Worm (Caenorhabditis elegans) whole organism, young adult: ENCODE measurements around the gene srz-71.

Experiments used
- F57A8.1 ChIP-seq: fragments of 200-800 bp; sonication (Bioruptor generic); optimal IDR thresholded peaks from 2 replicates; lab custom pipeline; 2018; ENCODE audit warnings: mild to moderate bottlenecking, missing genetic modification characterization, moderate library complexity, missing compliant biosample characterization
- ama-1 ChIP-seq, 3 experiments: fragments of 150-350 bp in 1 of 3; sonication (generic microtip) in 2 of 3; optimal IDR thresholded peaks; 2 replicates each; lab custom pipeline; 2014 to 2018; ENCODE audit warnings: missing biosample characterization in 2 of 3, missing genetic modification characterization in 2 of 3, missing genetic modification reagents in 2 of 3
- attf-5 ChIP-seq: fragments of 200-800 bp; sonication (Bioruptor generic); optimal IDR thresholded peaks from 2 replicates; lab custom pipeline; 2018; ENCODE audit warnings: mild to moderate bottlenecking, missing genetic modification characterization, missing compliant biosample characterization
- attf-6 ChIP-seq: fragments of 200-800 bp; sonication (Bioruptor generic); IDR thresholded peaks from 2 replicates; pipeline ENCODE4 v1.3.6; 2022; ENCODE audit warnings: missing genetic modification reagents, missing genetic modification characterization, missing compliant biosample characterization
- ceh-58 ChIP-seq: fragments of 200-800 bp; sonication (Bioruptor generic); IDR thresholded peaks from 2 replicates; pipeline ENCODE4 v1.3.6; 2022; ENCODE audit warnings: missing genetic modification characterization, missing compliant biosample characterization
- chd-7 ChIP-seq: sonication (generic microtip); optimal IDR thresholded peaks from 2 replicates; lab custom pipeline; 2016; ENCODE audit warnings: mild to moderate bottlenecking, missing genetic modification characterization, moderate library complexity, missing compliant biosample characterization
- lin-26 ChIP-seq: fragments of 200-800 bp; sonication (Bioruptor generic); IDR thresholded peaks from 2 replicates; pipeline ENCODE4 v1.3.6; 2022; ENCODE audit warnings: missing genetic modification reagents, missing genetic modification characterization, missing compliant biosample characterization
- lin-35 ChIP-seq, 3 experiments: fragments of 150-350 bp in 2 of 3; sonication (generic microtip) in 1 of 3; optimal IDR thresholded peaks; 2 replicates each; lab custom pipeline; 2014 to 2018; ENCODE audit warnings: missing biosample characterization in 3 of 3, missing genetic modification characterization in 3 of 3, missing genetic modification reagents in 3 of 3
- madf-10 ChIP-seq: sonication (generic microtip); optimal IDR thresholded peaks from 2 replicates; lab custom pipeline; 2016; ENCODE audit warnings: mild to moderate bottlenecking, missing genetic modification characterization, missing compliant biosample characterization
- madf-6 ChIP-seq: fragments of 200-800 bp; sonication (Bioruptor generic); IDR thresholded peaks from 2 replicates; pipeline ENCODE4 v1.3.6; 2022; ENCODE audit warnings: missing genetic modification reagents, missing genetic modification characterization, missing compliant biosample characterization
- sea-2 ChIP-seq: fragments of 200-800 bp; sonication (Bioruptor generic); IDR thresholded peaks from 2 replicates; pipeline ENCODE4 v1.3.6; 2022; ENCODE audit warnings: missing genetic modification characterization, missing compliant biosample characterization
- snpc-4 ChIP-seq, 5 experiments: fragments of 150-350 bp in 1 of 5; sonication (generic microtip) in 4 of 5; optimal IDR thresholded peaks; 2 replicates each; lab custom pipeline; 2014 to 2018; ENCODE audit warnings: missing genetic modification characterization in 5 of 5, missing biosample characterization in 3 of 5, antibody characterized with exemption in 2 of 5, mild to moderate bottlenecking in 2 of 5, missing compliant biosample characterization in 2 of 5, missing genotype in 2 of 5, moderate library complexity in 2 of 5, missing genetic modification reagents in 1 of 5
- unc-62 ChIP-seq: fragments of 150-350 bp; optimal IDR thresholded peaks from 2 replicates; lab custom pipeline; 2014; ENCODE audit warnings: missing biosample characterization, missing genetic modification reagents, missing genetic modification characterization

- TF ChIP-seq ama-1 (optimal IDR thresholded peaks at IDR 0.05; lab: Kevin White, UChicago) (no peak), ama-1 (GFP tag; optimal IDR thresholded peaks at IDR 0.05; lab: Kevin White, UChicago) (no peak), sea-2 (GFP tag; lab: Robert Waterston, UW) (no peak), F57A8.1 (GFP tag; lab: Kevin White, UChicago) (no peak), attf-6 (GFP tag; lab: Robert Waterston, UW) (peak; percentile 55; the same call in 1 of the 2 replicates), chd-7 (tag; lab: Kevin White, UChicago) (no peak), attf-5 (GFP tag; lab: Kevin White, UChicago) (no peak), unc-62 (GFP tag; lab: Kevin White, UChicago) (no peak), madf-6 (GFP tag; lab: Robert Waterston, UW) (no peak), ceh-58 (no peak), snpc-4 (GFP tag; optimal IDR thresholded peaks at IDR 0.05; lab: Kevin White, UChicago) (no peak), snpc-4 (tag; optimal IDR thresholded peaks at IDR 0.05; lab: Kevin White, UChicago) (peak in 1 of 4 experiments; percentile 22), madf-10 (tag; lab: Kevin White, UChicago) (no peak), lin-26 (GFP tag; lab: Robert Waterston, UW) (no peak), lin-35 (GFP tag; optimal IDR thresholded peaks at IDR 0.05; lab: Kevin White, UChicago) (no peak)
Measured at ce11 chrIV:16377942-16378341, 45.3 kb downstream of the srz-71 start.
